Worm (Caenorhabditis elegans) whole organism, midembryonic: ENCODE results near the gene Y38H8A.2.

Source experiments
- T22C8.4 ChIP-seq: fragments of 200-800 bp; sonication (Bioruptor generic); IDR thresholded peaks from 2 replicates; pipeline ENCODE4 v1.3.6; 2022; ENCODE audit warnings: missing genetic modification characterization, missing compliant biosample characterization
- cog-1 ChIP-seq: sonication (generic microtip); optimal IDR thresholded peaks from 2 replicates; lab custom pipeline; 2016; ENCODE audit warnings: missing genetic modification characterization, missing compliant biosample characterization
- flt-1 ChIP-seq: fragments of 200-800 bp; sonication (Bioruptor generic); IDR thresholded peaks from 2 replicates; pipeline ENCODE4 v1.3.6; 2022; ENCODE audit warnings: missing genetic modification characterization, missing compliant biosample characterization
- klf-2 ChIP-seq: fragments of 200-800 bp; sonication (Bioruptor generic); conservative IDR thresholded peaks from 2 replicates; pipeline ENCODE4 v1.3.6; 2022; ENCODE audit warnings: missing genetic modification reagents, missing genetic modification characterization, missing compliant biosample characterization
- med-1 ChIP-seq: sonication (generic microtip); optimal IDR thresholded peaks from 2 replicates; lab custom pipeline; 2017; ENCODE audit warnings: missing genetic modification characterization, mild to moderate bottlenecking, missing compliant biosample characterization, antibody characterized with exemption, missing genetic modification reagents; ENCODE audit not compliant: insufficient read depth
- ref-1 ChIP-seq: fragments of 200-800 bp; sonication (Bioruptor generic); conservative IDR thresholded peaks from 2 replicates; pipeline ENCODE4 v1.3.6; 2022; ENCODE audit warnings: missing genetic modification reagents, missing genetic modification characterization, missing compliant biosample characterization
- tab-1 ChIP-seq: fragments of 200-800 bp; sonication (Bioruptor generic); IDR thresholded peaks from 2 replicates; pipeline ENCODE4 v1.3.6; 2022; ENCODE audit warnings: missing genetic modification characterization, missing compliant biosample characterization
- ztf-23 ChIP-seq: fragments of 200-800 bp; sonication (Bioruptor generic); IDR thresholded peaks from 2 replicates; pipeline ENCODE4 v1.3.6; 2022; ENCODE audit warnings: missing genetic modification reagents, missing genetic modification characterization, missing compliant biosample characterization
- ztf-29 ChIP-seq: fragments of 200-800 bp; sonication (Bioruptor generic); IDR thresholded peaks from 2 replicates; pipeline ENCODE4 v1.3.6; 2022; ENCODE audit warnings: missing genetic modification reagents, missing genetic modification characterization, missing compliant biosample characterization

DNA sequence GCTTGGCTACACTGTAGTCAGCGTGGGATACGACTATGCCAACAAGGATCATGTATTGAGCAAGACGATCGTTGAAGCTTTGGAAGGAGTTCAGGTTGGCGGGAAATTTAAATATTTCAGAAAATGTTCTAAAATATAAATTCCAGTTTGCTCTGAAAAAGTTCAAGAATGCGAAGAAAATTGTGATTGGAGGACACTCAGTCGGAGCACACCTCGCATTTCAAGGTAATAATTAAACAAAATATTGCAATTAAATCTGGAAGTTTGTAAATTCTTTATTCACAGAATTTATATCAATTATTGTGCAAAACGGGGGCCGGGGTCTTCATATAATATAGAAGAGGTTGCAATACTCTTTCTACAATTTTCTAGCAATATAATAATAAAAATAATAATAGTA lies 35.8 kb downstream of the Y38H8A.2 start:
- TF ChIP-seq ref-1 (GFP tag; lab: Robert Waterston, UW), result no peak
- no peak for TF ChIP-seq ztf-23 (GFP tag; lab: Robert Waterston, UW)
- no peak for TF ChIP-seq tab-1
- TF ChIP-seq cog-1 (tag; lab: Kevin White, UChicago), result no peak
- TF ChIP-seq med-1, result no peak
- TF ChIP-seq flt-1 (GFP tag; lab: Robert Waterston, UW), result no peak
- TF ChIP-seq ztf-29 (GFP tag; lab: Robert Waterston, UW), result no peak
- TF ChIP-seq T22C8.4 (GFP tag; lab: Robert Waterston, UW), result no peak
- TF ChIP-seq klf-2 (GFP tag; lab: Robert Waterston, UW), result no peak
